Fruit fly (Drosophila melanogaster) whole organism, prepupa: Measurements from ENCODE around the gene mthl1.
A peak's percentile ranks its signal among the peaks of the same experiment; 100 is the strongest.

ENCODE experiments used
- CG10631 ChIP-seq: fragments of 200-800 bp; sonication (Bioruptor generic); optimal IDR thresholded peaks from 2 replicates; lab custom pipeline; 2016; ENCODE audit warnings: missing biosample characterization, missing genetic modification characterization
- CG11762 ChIP-seq: fragments of 200-800 bp; sonication (Bioruptor generic); optimal IDR thresholded peaks from 3 replicates; lab custom pipeline; 2016; ENCODE audit warnings: missing biosample characterization, missing genetic modification characterization; ENCODE audit not compliant: insufficient read depth
- CG11902 ChIP-seq: fragments of 200-800 bp; sonication (Bioruptor generic); optimal IDR thresholded peaks from 3 replicates; lab custom pipeline; 2016; ENCODE audit warnings: missing biosample characterization, missing genetic modification characterization
- CG15336 ChIP-seq: fragments of 200-800 bp; sonication (Bioruptor generic); IDR thresholded peaks from 2 replicates; pipeline ENCODE4 v1.3.6; 2022; ENCODE audit warnings: missing biosample characterization, missing genetic modification characterization
- CG1621 ChIP-seq: fragments of 200-800 bp; sonication (Bioruptor generic); optimal IDR thresholded peaks from 3 replicates; lab custom pipeline; 2018; ENCODE audit warnings: missing biosample characterization, mild to moderate bottlenecking, missing genetic modification characterization
- CG16779 ChIP-seq: fragments of 200-800 bp; sonication (Bioruptor generic); optimal IDR thresholded peaks from 3 replicates; lab custom pipeline; 2017; ENCODE audit warnings: missing biosample characterization, mild to moderate bottlenecking, missing genetic modification characterization
- CG3032 ChIP-seq: fragments of 200-800 bp; optimal IDR thresholded peaks from 2 replicates; lab custom pipeline; 2019; ENCODE audit warnings: missing biosample characterization, mild to moderate bottlenecking, missing genetic modification characterization, moderate library complexity
- CG31627 ChIP-seq: fragments of 200-800 bp; sonication (Bioruptor generic); optimal IDR thresholded peaks from 3 replicates; lab custom pipeline; 2016; ENCODE audit warnings: missing biosample characterization, missing genetic modification characterization
- CG32006 ChIP-seq: fragments of 200-800 bp; sonication (Bioruptor generic); optimal IDR thresholded peaks from 3 replicates; lab custom pipeline; 2017; ENCODE audit warnings: missing biosample characterization, mild to moderate bottlenecking, missing genetic modification characterization
- CG34406 ChIP-seq: fragments of 200-800 bp; sonication (Bioruptor generic); optimal IDR thresholded peaks from 3 replicates; lab custom pipeline; 2016; ENCODE audit warnings: missing biosample characterization, missing genetic modification characterization
- CG3919 ChIP-seq: fragments of 200-800 bp; sonication (Bioruptor generic); optimal IDR thresholded peaks from 3 replicates; lab custom pipeline; 2016; ENCODE audit warnings: missing biosample characterization, missing genetic modification characterization
- CG6163 ChIP-seq: fragments of 200-800 bp; sonication (Bioruptor generic); IDR thresholded peaks from 3 replicates; pipeline ENCODE4 v1.3.6; 2022; ENCODE audit warnings: missing biosample characterization, missing genetic modification characterization
- CG6792 ChIP-seq: fragments of 200-800 bp; sonication (Bioruptor generic); optimal IDR thresholded peaks from 3 replicates; lab custom pipeline; 2016; ENCODE audit warnings: missing biosample characterization, missing genetic modification characterization
- CG6808 ChIP-seq: fragments of 200-800 bp; sonication (Bioruptor generic); optimal IDR thresholded peaks from 3 replicates; lab custom pipeline; 2017; ENCODE audit warnings: missing biosample characterization, missing genetic modification characterization, mild to moderate bottlenecking, moderate library complexity, missing genetic modification reagents
- CG6854 ChIP-seq: fragments of 200-800 bp; sonication (Bioruptor generic); optimal IDR thresholded peaks from 2 replicates; lab custom pipeline; 2017; ENCODE audit warnings: missing biosample characterization, mild to moderate bottlenecking, missing genetic modification characterization
- CG7368 ChIP-seq: fragments of 200-800 bp; sonication (Bioruptor generic); optimal IDR thresholded peaks from 3 replicates; lab custom pipeline; 2016; ENCODE audit warnings: missing biosample characterization, missing genetic modification characterization
- CG8119 ChIP-seq: fragments of 200-800 bp; sonication (Bioruptor generic); IDR thresholded peaks from 3 replicates; pipeline ENCODE4 v1.3.6; 2022; ENCODE audit warnings: missing biosample characterization, missing genetic modification characterization
- CG8319 ChIP-seq: fragments of 200-800 bp; sonication (Bioruptor generic); optimal IDR thresholded peaks from 3 replicates; lab custom pipeline; 2016; ENCODE audit warnings: missing biosample characterization, missing genetic modification characterization
- CG8632 ChIP-seq: fragments of 200-800 bp; sonication (Bioruptor generic); optimal IDR thresholded peaks from 3 replicates; lab custom pipeline; 2016; ENCODE audit warnings: missing biosample characterization, missing genetic modification characterization
- CG9139 ChIP-seq: fragments of 200-800 bp; sonication (Bioruptor generic); optimal IDR thresholded peaks from 3 replicates; lab custom pipeline; 2017; ENCODE audit warnings: missing biosample characterization, mild to moderate bottlenecking, missing genetic modification characterization
- Eip78C ChIP-seq: fragments of 200-800 bp; sonication (Bioruptor generic); peaks from one replicate; lab custom pipeline; 2016; ENCODE audit warnings: missing biosample characterization, missing genetic modification characterization
- Ets96B ChIP-seq: fragments of 200-800 bp; optimal IDR thresholded peaks from 2 replicates; lab custom pipeline; 2019; ENCODE audit warnings: missing biosample characterization, mild to moderate bottlenecking, missing genetic modification characterization, moderate library complexity
- Hr38 ChIP-seq: sonication (Bioruptor generic); optimal IDR thresholded peaks from 2 replicates; lab custom pipeline; 2016; ENCODE audit warnings: missing biosample characterization, missing genetic modification characterization
- Hr39 ChIP-seq: fragments of 200-800 bp; sonication (Bioruptor generic); optimal IDR thresholded peaks from 2 replicates; lab custom pipeline; 2016; ENCODE audit warnings: missing biosample characterization, missing genetic modification characterization
- Hr4 ChIP-seq: fragments of 200-800 bp; sonication (Bioruptor generic); optimal IDR thresholded peaks from 3 replicates; lab custom pipeline; 2016; ENCODE audit warnings: missing biosample characterization, missing genetic modification characterization
- Lpt ChIP-seq: fragments of 200-800 bp; sonication (Bioruptor generic); optimal IDR thresholded peaks from 3 replicates; lab custom pipeline; 2016; ENCODE audit warnings: missing biosample characterization, missing genetic modification characterization
- Met ChIP-seq: fragments of 200-800 bp; sonication (Bioruptor generic); optimal IDR thresholded peaks from 3 replicates; lab custom pipeline; 2016; ENCODE audit warnings: missing biosample characterization, missing genetic modification characterization
- Smox ChIP-seq: fragments of 200-800 bp; sonication (Bioruptor generic); optimal IDR thresholded peaks from 3 replicates; lab custom pipeline; 2016; ENCODE audit warnings: missing biosample characterization, missing genetic modification characterization
- Sox102F ChIP-seq: fragments of 200-800 bp; sonication (Bioruptor generic); optimal IDR thresholded peaks from 2 replicates; lab custom pipeline; 2016; ENCODE audit warnings: missing biosample characterization, mild to moderate bottlenecking, missing genetic modification characterization
- Sox14 ChIP-seq: fragments of 200-800 bp; sonication (Bioruptor generic); optimal IDR thresholded peaks from 3 replicates; lab custom pipeline; 2016; ENCODE audit warnings: missing biosample characterization, missing genetic modification characterization
- Sox15 ChIP-seq: fragments of 200-800 bp; sonication (Bioruptor generic); optimal IDR thresholded peaks from 3 replicates; lab custom pipeline; 2016; ENCODE audit warnings: missing biosample characterization, missing genetic modification characterization
- cyc ChIP-seq: fragments of 200-800 bp; sonication (Bioruptor generic); optimal IDR thresholded peaks from 3 replicates; lab custom pipeline; 2016; ENCODE audit warnings: missing biosample characterization, missing genetic modification characterization
- dsx ChIP-seq: fragments of 200-800 bp; optimal IDR thresholded peaks from 3 replicates; lab custom pipeline; 2019; ENCODE audit warnings: missing biosample characterization, mild to moderate bottlenecking, missing genetic modification characterization, moderate library complexity; ENCODE audit not compliant: poor library complexity, severe bottlenecking
- eg ChIP-seq: fragments of 200-800 bp; sonication (Bioruptor generic); IDR thresholded peaks from 3 replicates; pipeline ENCODE4 v1.3.6; 2022; ENCODE audit warnings: missing biosample characterization, missing genetic modification characterization
- esn ChIP-seq: fragments of 200-800 bp; sonication (Bioruptor generic); optimal IDR thresholded peaks from 2 replicates; lab custom pipeline; 2016; ENCODE audit warnings: missing biosample characterization, mild to moderate bottlenecking, missing genetic modification characterization, moderate library complexity
- fd85E ChIP-seq: fragments of 200-800 bp; sonication (Bioruptor generic); optimal IDR thresholded peaks from 3 replicates; lab custom pipeline; 2016; ENCODE audit warnings: missing biosample characterization, missing genetic modification characterization
- lz ChIP-seq: fragments of 200-800 bp; sonication (Bioruptor generic); optimal IDR thresholded peaks from 3 replicates; lab custom pipeline; 2016; ENCODE audit warnings: missing biosample characterization, missing genetic modification characterization
- pdm3 ChIP-seq: fragments of 200-800 bp; sonication (Bioruptor generic); optimal IDR thresholded peaks from 3 replicates; lab custom pipeline; 2016; ENCODE audit warnings: missing biosample characterization, missing genetic modification characterization
- salr ChIP-seq, 2 experiments: fragments of 200-800 bp; sonication (Bioruptor generic); optimal IDR thresholded peaks; 3 replicates each; lab custom pipeline; 2016 to 2018; ENCODE audit warnings: missing biosample characterization in 2 of 2, missing genetic modification characterization in 2 of 2, mild to moderate bottlenecking in 1 of 2
- spab ChIP-seq: fragments of 200-800 bp; sonication (Bioruptor generic); optimal IDR thresholded peaks from 2 replicates; lab custom pipeline; 2017; ENCODE audit warnings: missing biosample characterization, mild to moderate bottlenecking, missing genetic modification characterization, missing genetic modification reagents
- ss ChIP-seq, 2 experiments: fragments of 200-800 bp; sonication (Bioruptor generic); optimal IDR thresholded peaks; 2 replicates in 1 of 2; 3 replicates in 1 of 2; lab custom pipeline; 2017 to 2018; ENCODE audit warnings: mild to moderate bottlenecking in 2 of 2, missing biosample characterization in 2 of 2, missing genetic modification characterization in 2 of 2, moderate library complexity in 1 of 2
- svp ChIP-seq: fragments of 200-800 bp; sonication (Bioruptor generic); peaks from one replicate; lab custom pipeline; 2016; ENCODE audit warnings: missing biosample characterization, missing genetic modification characterization
- topi ChIP-seq: fragments of 200-800 bp; sonication (Bioruptor generic); optimal IDR thresholded peaks from 3 replicates; lab custom pipeline; 2016; ENCODE audit warnings: missing biosample characterization, missing genetic modification characterization
- vri ChIP-seq: fragments of 200-800 bp; sonication (Bioruptor generic); optimal IDR thresholded peaks from 3 replicates; lab custom pipeline; 2016; ENCODE audit warnings: missing biosample characterization, mild to moderate bottlenecking, missing genetic modification characterization

Gene mthl1

DNA sequence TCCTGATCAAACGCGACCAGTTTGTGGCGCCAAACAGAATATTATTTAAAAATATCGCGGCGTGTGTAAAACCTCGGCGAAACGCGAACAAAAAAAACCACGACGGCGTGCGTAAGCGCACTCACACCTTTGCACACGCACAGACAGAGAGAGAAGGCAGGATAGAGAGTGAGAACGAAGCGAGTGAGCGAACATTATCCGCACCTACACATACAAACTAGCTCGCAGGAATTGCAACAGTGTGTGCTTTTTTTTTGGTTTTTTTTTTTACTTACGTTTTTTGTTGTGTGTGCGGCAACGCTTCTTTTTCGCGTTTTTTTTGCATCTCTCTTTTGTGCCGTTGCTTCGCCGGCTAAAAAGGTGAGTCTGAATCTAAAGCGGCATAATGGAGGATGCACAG, 41.0 kb upstream of the mthl1 start (continued):
- peak; percentile 82 for TF ChIP-seq topi
- TF ChIP-seq CG11762, result peak; percentile 83
- TF ChIP-seq pdm3 (GFP tag; lab: Kevin White, UChicago), result peak; percentile 85
- TF ChIP-seq fd85E, result no peak
- TF ChIP-seq spab (GFP tag; lab: Kevin White, UChicago), result peak; percentile 95
- TF ChIP-seq CG3919 (GFP tag; lab: Kevin White, UChicago), result peak; percentile 81
- peak; percentile 75 for TF ChIP-seq CG6792 (GFP tag; lab: Kevin White, UChicago)
- no peak for TF ChIP-seq CG31627 (GFP tag; lab: Kevin White, UChicago)
- TF ChIP-seq Sox102F, result peak; percentile 78
- TF ChIP-seq Eip78C (GFP tag; lab: Kevin White, UChicago), result peak; percentile 91
- TF ChIP-seq Smox, result no peak
- no peak for TF ChIP-seq Hr39 (GFP tag; lab: Kevin White, UChicago)
- peak; percentile 96 for TF ChIP-seq dsx (GFP tag; lab: Kevin White, UChicago)
- peak; percentile 99 for TF ChIP-seq CG9139 (GFP tag; lab: Kevin White, UChicago)
- peak; percentile 86 for TF ChIP-seq vri
- TF ChIP-seq CG34406 (GFP tag; lab: Kevin White, UChicago), result peak; percentile 90
- no peak for TF ChIP-seq CG11902 (GFP tag; lab: Kevin White, UChicago)
- TF ChIP-seq esn (GFP tag; lab: Kevin White, UChicago), result peak; percentile 69
- TF ChIP-seq svp (GFP tag; lab: Kevin White, UChicago), result no peak
- no peak for TF ChIP-seq Met (GFP tag; lab: Kevin White, UChicago)
- TF ChIP-seq Hr38, result no peak
- peak; percentile 98 for TF ChIP-seq CG16779 (tag; lab: Kevin White, UChicago)
- peak; percentile 88 for TF ChIP-seq CG8632 (GFP tag; lab: Kevin White, UChicago)
- TF ChIP-seq CG6163, result peak; percentile 99
- peak; percentile 79 for TF ChIP-seq Lpt (GFP tag; lab: Kevin White, UChicago)
- peak; percentile 82 for TF ChIP-seq CG8319 (GFP tag; lab: Kevin White, UChicago)
- TF ChIP-seq CG15336 (GFP tag; lab: Robert Waterston, UW), result peak; percentile 90
- TF ChIP-seq eg, result peak; percentile 96
- TF ChIP-seq, all 60 proteins: peak for 46

DNA sequence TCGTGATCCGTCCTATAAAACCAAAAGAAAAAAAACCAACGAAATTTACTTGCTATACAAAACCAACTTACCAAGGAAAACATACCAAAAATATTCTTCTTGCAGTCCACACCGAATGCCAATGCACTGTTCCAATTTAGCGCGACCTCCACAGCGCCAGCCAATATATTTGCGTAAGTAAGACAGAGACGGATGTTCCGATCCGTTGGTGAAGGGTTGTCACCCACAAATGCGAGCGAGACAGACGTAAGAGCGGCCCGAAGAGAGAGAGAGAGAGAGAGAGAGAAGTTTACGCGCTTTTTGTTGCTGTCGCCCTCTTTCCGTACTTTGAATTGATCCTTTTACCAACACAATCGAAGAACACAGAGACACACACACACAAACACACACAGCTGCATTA, 32.9 kb upstream of the mthl1 start:
- TF ChIP-seq CG7368 (GFP tag; lab: Kevin White, UChicago) (no peak), CG1621 (tag; lab: Kevin White, UChicago) (peak; percentile 45), fd85E (no peak), vri (no peak), spab (GFP tag; lab: Kevin White, UChicago) (no peak), Ets96B (tag; lab: Kevin White, UChicago) (no peak), cyc (GFP tag; lab: Kevin White, UChicago) (no peak), CG9139 (GFP tag; lab: Kevin White, UChicago) (no peak), Sox15 (GFP tag; lab: Kevin White, UChicago) (no peak), ss (GFP tag; optimal IDR thresholded peaks at IDR 0.05; lab: Kevin White, UChicago) (peak in 1 of 2 experiments; percentile 4), Met (GFP tag; lab: Kevin White, UChicago) (no peak), Eip78C (GFP tag; lab: Kevin White, UChicago) (no peak)

DNA sequence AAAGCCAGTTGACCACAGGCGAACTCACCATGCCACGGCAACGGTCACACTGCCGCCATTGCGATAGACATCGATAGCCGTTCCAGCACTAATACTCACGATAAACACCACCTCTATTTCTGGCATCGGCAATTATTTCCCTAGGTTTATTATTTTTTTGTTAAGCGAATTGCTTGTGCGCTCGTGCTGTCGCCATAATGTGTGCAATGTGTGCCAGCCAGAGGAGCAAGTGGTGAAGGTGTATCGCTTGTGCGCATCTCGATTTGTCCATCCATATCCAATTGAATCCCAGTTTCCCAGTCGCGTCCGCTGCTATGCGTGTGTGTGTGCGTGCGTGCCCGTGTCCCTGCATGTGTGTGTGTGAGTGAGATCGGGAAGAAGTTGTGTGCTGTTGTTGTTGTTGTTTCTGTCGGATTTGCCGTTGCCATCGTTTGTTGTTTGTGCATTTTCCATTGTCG, 30.1 kb upstream of the mthl1 start, which contains the start of gene mbt:
Gene mbt (plus strand): TSS at position 85 of the 458 bp plus-strand sequence.
- no peak for TF ChIP-seq CG10631
- TF ChIP-seq CG6854, result peak; percentile 4
- 0 out of 3 replicates have a peak, but pooled peaks have one; percentile 11 for TF ChIP-seq eg
- no peak for TF ChIP-seq CG6808
- no peak for TF ChIP-seq spab (GFP tag; lab: Kevin White, UChicago)
- TF ChIP-seq Hr38, result no peak
- TF ChIP-seq CG9139 (GFP tag; lab: Kevin White, UChicago), result no peak
- peak; percentile 15 for TF ChIP-seq Sox14 (GFP tag; lab: Kevin White, UChicago)
- no peak for TF ChIP-seq Sox15 (GFP tag; lab: Kevin White, UChicago)
- peak; percentile 22; the same call in 1 of the 3 replicates for TF ChIP-seq CG8119 (GFP tag; lab: Robert Waterston, UW)
- peak; percentile 31 to 58 for TF ChIP-seq ss (GFP tag; optimal IDR thresholded peaks at IDR 0.05; lab: Kevin White, UChicago)
- TF ChIP-seq CG32006, result no peak
- peak; percentile 20 for TF ChIP-seq dsx (GFP tag; lab: Kevin White, UChicago)
- no peak for TF ChIP-seq CG7368 (GFP tag; lab: Kevin White, UChicago)
- TF ChIP-seq Hr4 (GFP tag; lab: Kevin White, UChicago), result no peak
- TF ChIP-seq topi, result no peak
- TF ChIP-seq esn (GFP tag; lab: Kevin White, UChicago), result peak; percentile 22
- no peak for TF ChIP-seq CG3032 (tag; lab: Kevin White, UChicago)
- no peak for TF ChIP-seq CG8319 (GFP tag; lab: Kevin White, UChicago)
- peak; percentile 10 for TF ChIP-seq Eip78C (GFP tag; lab: Kevin White, UChicago)
- TF ChIP-seq salr (GFP tag; optimal IDR thresholded peaks at IDR 0.05; lab: Kevin White, UChicago), result no peak
- no peak for TF ChIP-seq CG16779 (tag; lab: Kevin White, UChicago)
- no peak for TF ChIP-seq lz (GFP tag; lab: Kevin White, UChicago)
- TF ChIP-seq Smox, result no peak
- no peak for TF ChIP-seq Lpt (GFP tag; lab: Kevin White, UChicago)
